Worm (Caenorhabditis elegans) whole organism, L1 larva: ENCODE data around the gene ddn-2.
A peak's percentile ranks its signal among the peaks of the same experiment; 100 is the strongest.

Experiments used
- efl-1 ChIP-seq, 4 experiments: fragments of 150-350 bp; optimal IDR thresholded peaks in 3 of 4; peaks in 1 of 4; 1 replicate in 1 of 4; 2 replicates in 3 of 4; lab custom pipeline; 2014; ENCODE audit warnings: missing biosample characterization in 2 of 4, missing genetic modification characterization in 2 of 4, missing genetic modification reagents in 2 of 4
- hlh-4 ChIP-seq: sonication (generic microtip); optimal IDR thresholded peaks from 2 replicates; lab custom pipeline; 2016; ENCODE audit warnings: mild to moderate bottlenecking, missing genetic modification characterization, missing compliant biosample characterization
- nhr-71 ChIP-seq: sonication (generic microtip); optimal IDR thresholded peaks from 2 replicates; lab custom pipeline; 2016; ENCODE audit warnings: mild to moderate bottlenecking, missing genetic modification characterization, moderate library complexity, missing compliant biosample characterization
- rnt-1 ChIP-seq: sonication (generic microtip); optimal IDR thresholded peaks from 2 replicates; lab custom pipeline; 2016; ENCODE audit warnings: mild to moderate bottlenecking, missing genetic modification characterization, moderate library complexity, missing compliant biosample characterization

The ddn-2 gene

DNA sequence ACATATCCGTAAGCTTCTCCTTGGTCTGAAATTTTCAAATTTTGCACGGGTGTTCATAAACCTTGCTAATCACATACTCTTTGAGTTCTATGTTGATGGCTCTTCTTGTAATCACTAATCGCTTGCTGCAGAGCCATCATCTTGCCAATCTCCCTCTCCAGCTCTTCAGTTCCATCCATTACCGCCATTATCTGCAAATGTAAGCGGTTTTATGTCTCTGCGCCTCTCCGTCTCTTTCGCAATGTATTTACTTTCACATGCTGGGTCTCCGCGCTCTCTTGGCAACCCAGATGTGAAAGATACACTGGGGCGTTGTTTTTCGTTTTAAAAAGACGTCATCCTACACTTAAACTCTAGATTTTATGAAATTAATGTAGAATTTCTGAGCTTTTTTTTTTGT, 44.4 kb downstream of the ddn-2 start (continued):
- TF ChIP-seq nhr-71 (tag; lab: Kevin White, UChicago), result peak; percentile 60
- TF ChIP-seq rnt-1 (tag; lab: Kevin White, UChicago), result peak; percentile 81

DNA sequence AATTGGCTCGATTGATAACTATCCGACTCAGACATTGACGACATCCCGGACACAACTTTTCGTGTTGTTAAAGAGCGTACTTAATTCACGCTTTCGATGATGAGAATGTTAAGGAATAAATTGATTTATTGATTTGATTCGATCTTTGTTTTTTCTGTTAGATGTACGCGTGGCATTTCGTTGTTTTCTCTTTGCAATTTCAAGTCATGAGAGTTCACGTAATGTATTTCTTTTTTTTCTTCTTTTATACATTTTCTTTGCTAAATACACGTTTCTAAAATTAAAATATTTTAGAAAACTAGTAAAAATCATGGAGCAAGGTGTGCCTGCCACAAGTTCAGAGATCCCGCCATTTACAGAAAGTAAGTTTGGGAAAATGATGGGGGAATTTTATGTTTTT, 45.8 kb downstream of the ddn-2 start, which contains the start of the genes Y38F1A.1 and Y38F1A.2:
Gene Y38F1A.1, minus strand, starts transcription at position 101 of the 400 bp plus-strand sequence.
Gene Y38F1A.2, plus strand, starts transcription at position 289 of the 400 bp plus-strand sequence.
- TF ChIP-seq efl-1 (optimal IDR thresholded peaks at IDR 0.05; lab: Kevin White, UChicago) (no peak), efl-1 (GFP tag; optimal IDR thresholded peaks at IDR 0.05 in 1 of 2; lab: Kevin White, UChicago) (peak in 1 of 2 experiments; percentile 37), hlh-4 (no peak)
